Worm (Caenorhabditis elegans): ENCODE data around the gene nca-2.

DNA sequence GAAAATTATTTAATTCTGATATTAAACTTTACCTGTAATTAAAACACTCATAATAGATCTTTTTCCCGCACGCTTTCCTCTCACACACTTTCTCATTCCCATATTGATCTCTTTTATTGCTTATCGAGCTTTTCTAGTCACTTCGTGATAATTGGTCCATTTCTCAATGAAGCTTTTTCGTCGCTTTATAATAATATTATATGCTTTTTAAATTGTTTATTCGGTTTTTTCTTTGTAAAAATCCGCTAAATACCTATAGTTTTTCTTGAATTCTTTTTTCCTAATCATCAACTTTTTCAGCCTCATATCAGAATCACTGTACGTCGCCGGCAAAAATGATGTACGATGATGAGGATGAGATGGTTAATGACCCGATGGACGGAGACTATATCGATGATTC lies 26.1 kb upstream of the nca-2 start, which contains the start of gene rpb-2:
- TF ChIP-seq fkh-6 (tag; optimal IDR thresholded peaks at IDR 0.05) (no peak), sox-4 (tag; optimal IDR thresholded peaks at IDR 0.05) (no peak), pha-4 (tag; optimal IDR thresholded peaks at IDR 0.05) (no peak), unc-42 (tag; optimal IDR thresholded peaks at IDR 0.05) (no peak), ceh-14 (tag; optimal IDR thresholded peaks at IDR 0.05) (no peak), nfya-1 (tag; optimal IDR thresholded peaks at IDR 0.05) (no peak), lim-6 (tag; optimal IDR thresholded peaks at IDR 0.05) (no peak), nhr-11 (tag; optimal IDR thresholded peaks at IDR 0.05) (no peak), pqm-1 (tag; optimal IDR thresholded peaks at IDR 0.05) (no peak), ref-2 (tag; optimal IDR thresholded peaks at IDR 0.05) (no peak), ama-1 (optimal IDR thresholded peaks at IDR 0.05) (no peak), ztf-16 (tag; optimal IDR thresholded peaks at IDR 0.05) (no peak)

Measured in whole organism, late embryonic.